Worm (Caenorhabditis elegans): ENCODE measurements around the gene pxl-1.

The pxl-1 gene

DNA sequence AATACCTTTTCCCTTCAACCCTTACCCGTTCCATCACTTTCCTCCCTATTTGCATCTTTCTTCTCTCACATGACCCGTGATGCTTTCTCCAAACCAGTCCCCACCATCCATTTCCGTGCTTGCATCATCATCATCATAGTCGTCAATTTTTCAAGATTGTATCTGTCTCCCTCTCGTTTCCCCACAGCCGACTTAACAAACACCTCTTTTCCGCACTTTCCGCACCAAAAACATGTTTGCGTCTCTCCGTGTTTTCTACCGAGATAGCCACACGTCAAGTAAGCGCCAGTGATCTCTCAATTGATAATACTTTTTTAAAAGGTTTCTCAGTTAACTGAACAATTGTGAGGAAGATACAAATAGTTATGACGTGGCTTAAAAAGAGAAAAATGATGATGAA, 42.2 kb upstream of the pxl-1 start (continued):
- peak in 1 of 2 experiments; percentile 34 for TF ChIP-seq efl-1 (optimal IDR thresholded peaks at IDR 0.05)
- peak; percentile 18 to 62 for TF ChIP-seq efl-1 (GFP tag; optimal IDR thresholded peaks at IDR 0.05 in 1 of 2)
- peak; percentile 52 for TF ChIP-seq nhr-47 (tag; optimal IDR thresholded peaks at IDR 0.05)
- TF ChIP-seq lir-3 (tag; optimal IDR thresholded peaks at IDR 0.05; ENCODE audit: poor library complexity) = no peak
- peak; percentile 49 for TF ChIP-seq jun-1 (tag; optimal IDR thresholded peaks at IDR 0.05)
- no peak for TF ChIP-seq ceh-8 (GFP tag; optimal IDR thresholded peaks at IDR 0.05)
- no peak for TF ChIP-seq efl-3 (GFP tag; optimal IDR thresholded peaks at IDR 0.05)
- peak; percentile 84 for TF ChIP-seq nhr-71 (tag; optimal IDR thresholded peaks at IDR 0.05)
- no peak for TF ChIP-seq ceh-63 (GFP tag; optimal IDR thresholded peaks at IDR 0.05)
- no peak for TF ChIP-seq pax-3 (tag; optimal IDR thresholded peaks at IDR 0.05)
- TF ChIP-seq ces-1 (GFP tag; optimal IDR thresholded peaks at IDR 0.05) = no peak
- TF ChIP-seq zip-4 (GFP tag; optimal IDR thresholded peaks at IDR 0.05) = no peak
- no peak for TF ChIP-seq nhr-237 (tag; optimal IDR thresholded peaks at IDR 0.05)
- TF ChIP-seq sup-37 (GFP tag; optimal IDR thresholded peaks at IDR 0.05) = no peak
- peak; percentile 47 for TF ChIP-seq xbp-1 (tag; optimal IDR thresholded peaks at IDR 0.05)
- TF ChIP-seq pag-3 (tag; optimal IDR thresholded peaks at IDR 0.05; ENCODE audit: borderline replicate concordance, insufficient read depth) = no peak
- TF ChIP-seq dpl-1 (GFP tag; optimal IDR thresholded peaks at IDR 0.05) = peak in 2 of 3 experiments; percentile 19 to 30
- no peak for TF ChIP-seq aha-1 (tag; optimal IDR thresholded peaks at IDR 0.05)
- TF ChIP-seq fkh-8 (tag; optimal IDR thresholded peaks at IDR 0.05) = peak; percentile 3
- no peak for TF ChIP-seq sox-4 (tag; optimal IDR thresholded peaks at IDR 0.05)
- TF ChIP-seq mdl-1 (tag; optimal IDR thresholded peaks at IDR 0.05) = peak in 1 of 2 experiments; percentile 76
- TF ChIP-seq hlh-17 (GFP tag; optimal IDR thresholded peaks at IDR 0.05; ENCODE audit: borderline replicate concordance) = no peak
- peak in 2 of 6 experiments; percentile 26 to 87 for TF ChIP-seq elt-3 (tag; optimal IDR thresholded peaks at IDR 0.05)
- TF ChIP-seq nhr-76 (tag; optimal IDR thresholded peaks at IDR 0.05) = no peak
- no peak for TF ChIP-seq egl-13 (tag; optimal IDR thresholded peaks at IDR 0.05)
- peak; percentile 13 for TF ChIP-seq swsn-7 (tag; optimal IDR thresholded peaks at IDR 0.05)
- no peak for TF ChIP-seq nhr-77 (tag; optimal IDR thresholded peaks at IDR 0.05)
- TF ChIP-seq nhr-84 (tag; optimal IDR thresholded peaks at IDR 0.05) = no peak
- TF ChIP-seq hlh-4 (tag; optimal IDR thresholded peaks at IDR 0.05) = no peak
- peak; percentile 75 for TF ChIP-seq snu-23 (GFP tag; optimal IDR thresholded peaks at IDR 0.05)
- TF ChIP-seq nhr-12 (tag; optimal IDR thresholded peaks at IDR 0.05) = no peak
- TF ChIP-seq tbx-2 (tag; optimal IDR thresholded peaks at IDR 0.05) = peak; percentile 56
- no peak for TF ChIP-seq isw-1 (GFP tag; IDR thresholded peaks at IDR 0.05)
- no peak for TF ChIP-seq fkh-10 (GFP tag; optimal IDR thresholded peaks at IDR 0.05)
- no peak for TF ChIP-seq unc-30 (tag; optimal IDR thresholded peaks at IDR 0.05)

DNA sequence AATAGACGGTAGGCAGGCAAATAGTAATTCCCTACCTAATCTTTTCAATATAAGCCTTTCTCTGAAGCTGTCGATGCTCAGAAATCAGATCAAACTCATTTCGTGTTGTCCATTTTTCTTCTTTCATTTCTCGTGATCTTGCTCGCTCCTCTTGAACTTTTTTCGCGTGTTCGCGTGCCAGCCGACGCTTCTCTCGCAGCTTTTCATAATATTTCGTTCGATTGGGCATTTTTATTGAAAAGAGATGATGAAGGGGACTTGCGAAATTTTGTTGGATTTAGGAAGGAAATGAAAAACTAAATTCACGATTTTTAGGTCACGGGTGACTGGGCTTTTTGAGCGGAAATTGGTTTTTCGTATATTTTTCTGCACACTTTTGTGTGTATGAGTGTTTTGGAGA, 41.2 kb upstream of the pxl-1 start, which contains the start of gene EGAP1.1:
Gene EGAP1.1, minus strand, starts transcription at position 229 of the 400 bp plus-strand sequence.
- TF ChIP-seq hlh-4 (tag; optimal IDR thresholded peaks at IDR 0.05) (no peak), lin-14 (GFP tag; optimal IDR thresholded peaks at IDR 0.05) (peak; percentile 32), ceh-63 (GFP tag; optimal IDR thresholded peaks at IDR 0.05) (no peak), sup-37 (GFP tag; optimal IDR thresholded peaks at IDR 0.05) (no peak), fkh-10 (GFP tag; optimal IDR thresholded peaks at IDR 0.05) (peak; percentile 53), egl-27 (tag; optimal IDR thresholded peaks at IDR 0.05) (no peak), swsn-7 (tag; optimal IDR thresholded peaks at IDR 0.05) (no peak), efl-1 (optimal IDR thresholded peaks at IDR 0.05) (no peak), efl-1 (GFP tag; optimal IDR thresholded peaks at IDR 0.05 in 1 of 2) (no peak), fkh-8 (tag; optimal IDR thresholded peaks at IDR 0.05) (peak; percentile 30)

- no peak for TF ChIP-seq snu-23 (GFP tag; optimal IDR thresholded peaks at IDR 0.05)
- peak; percentile 7 for TF ChIP-seq rnt-1 (tag; optimal IDR thresholded peaks at IDR 0.05)
- TF ChIP-seq sox-4 (tag; optimal IDR thresholded peaks at IDR 0.05) = no peak
- TF ChIP-seq mab-9 (GFP tag; IDR thresholded peaks at IDR 0.05) = no peak
- TF ChIP-seq dpl-1 (GFP tag; optimal IDR thresholded peaks at IDR 0.05) = no peak
- no peak for TF ChIP-seq nhr-85 (tag)
- TF ChIP-seq lin-14 (GFP tag; optimal IDR thresholded peaks at IDR 0.05) = peak; percentile 59
- no peak for TF ChIP-seq hpl-2 (GFP tag; optimal IDR thresholded peaks at IDR 0.05)
- TF ChIP-seq hlh-4 (tag; optimal IDR thresholded peaks at IDR 0.05) = no peak
- TF ChIP-seq lin-39 (tag; optimal IDR thresholded peaks at IDR 0.05) = no peak
- peak; percentile 84 for TF ChIP-seq blmp-1 (tag; optimal IDR thresholded peaks at IDR 0.05)
These were observed 38.4 kb upstream of the pxl-1 start for ce11 chrIII:5934138-5934658.

Data from whole organism, L1 larva.